Fruit fly (Drosophila melanogaster) whole organism, prepupa: ENCODE results near the gene Cand1.

Experiments used
- CG10631 ChIP-seq: fragments of 200-800 bp; sonication (Bioruptor generic); optimal IDR thresholded peaks from 2 replicates; lab custom pipeline; 2016; ENCODE audit warnings: missing biosample characterization, missing genetic modification characterization
- CG10669 ChIP-seq: fragments of 200-800 bp; sonication (Bioruptor generic); optimal IDR thresholded peaks from 3 replicates; lab custom pipeline; 2018; ENCODE audit warnings: missing biosample characterization, mild to moderate bottlenecking, missing genetic modification characterization, moderate library complexity
- CG11294 ChIP-seq: fragments of 200-800 bp; sonication (Bioruptor generic); IDR thresholded peaks from 2 replicates; pipeline ENCODE4 v1.3.6; 2022; ENCODE audit warnings: missing biosample characterization, missing genetic modification characterization
- CG15336 ChIP-seq: fragments of 200-800 bp; sonication (Bioruptor generic); IDR thresholded peaks from 2 replicates; pipeline ENCODE4 v1.3.6; 2022; ENCODE audit warnings: missing biosample characterization, missing genetic modification characterization
- CG3032 ChIP-seq: fragments of 200-800 bp; optimal IDR thresholded peaks from 2 replicates; lab custom pipeline; 2019; ENCODE audit warnings: missing biosample characterization, mild to moderate bottlenecking, missing genetic modification characterization, moderate library complexity
- CG31627 ChIP-seq: fragments of 200-800 bp; sonication (Bioruptor generic); optimal IDR thresholded peaks from 3 replicates; lab custom pipeline; 2016; ENCODE audit warnings: missing biosample characterization, missing genetic modification characterization
- CG4318 ChIP-seq: fragments of 200-800 bp; sonication (Bioruptor generic); optimal IDR thresholded peaks from 3 replicates; lab custom pipeline; 2017; ENCODE audit warnings: missing biosample characterization, mild to moderate bottlenecking, missing genetic modification characterization
- CG6276 ChIP-seq: fragments of 200-800 bp; sonication (Bioruptor generic); optimal IDR thresholded peaks from 2 replicates; lab custom pipeline; 2017; ENCODE audit warnings: missing biosample characterization, mild to moderate bottlenecking, missing genetic modification characterization
- CG6792 ChIP-seq: fragments of 200-800 bp; sonication (Bioruptor generic); optimal IDR thresholded peaks from 3 replicates; lab custom pipeline; 2016; ENCODE audit warnings: missing biosample characterization, missing genetic modification characterization
- CG9139 ChIP-seq: fragments of 200-800 bp; sonication (Bioruptor generic); optimal IDR thresholded peaks from 3 replicates; lab custom pipeline; 2017; ENCODE audit warnings: missing biosample characterization, mild to moderate bottlenecking, missing genetic modification characterization
- Eip75B ChIP-seq: fragments of 200-800 bp; sonication (Bioruptor generic); optimal IDR thresholded peaks from 3 replicates; lab custom pipeline; 2016; ENCODE audit warnings: missing biosample characterization, missing genetic modification characterization
- Eip78C ChIP-seq: fragments of 200-800 bp; sonication (Bioruptor generic); peaks from one replicate; lab custom pipeline; 2016; ENCODE audit warnings: missing biosample characterization, missing genetic modification characterization
- Eip93F ChIP-seq: fragments of 200-800 bp; sonication (Bioruptor generic); optimal IDR thresholded peaks from 2 replicates; lab custom pipeline; 2016; ENCODE audit warnings: missing biosample characterization, mild to moderate bottlenecking, missing genetic modification characterization
- Ets96B ChIP-seq: fragments of 200-800 bp; optimal IDR thresholded peaks from 2 replicates; lab custom pipeline; 2019; ENCODE audit warnings: missing biosample characterization, mild to moderate bottlenecking, missing genetic modification characterization, moderate library complexity
- Gug ChIP-seq: fragments of 200-800 bp; sonication (Bioruptor generic); IDR thresholded peaks from 2 replicates; pipeline ENCODE4 v1.3.6; 2022; ENCODE audit warnings: missing biosample characterization, missing genetic modification characterization
- Hr39 ChIP-seq: fragments of 200-800 bp; sonication (Bioruptor generic); optimal IDR thresholded peaks from 2 replicates; lab custom pipeline; 2016; ENCODE audit warnings: missing biosample characterization, missing genetic modification characterization
- Hr4 ChIP-seq: fragments of 200-800 bp; sonication (Bioruptor generic); optimal IDR thresholded peaks from 3 replicates; lab custom pipeline; 2016; ENCODE audit warnings: missing biosample characterization, missing genetic modification characterization
- Lpt ChIP-seq: fragments of 200-800 bp; sonication (Bioruptor generic); optimal IDR thresholded peaks from 3 replicates; lab custom pipeline; 2016; ENCODE audit warnings: missing biosample characterization, missing genetic modification characterization
- Met ChIP-seq: fragments of 200-800 bp; sonication (Bioruptor generic); optimal IDR thresholded peaks from 3 replicates; lab custom pipeline; 2016; ENCODE audit warnings: missing biosample characterization, missing genetic modification characterization
- acj6 ChIP-seq: fragments of 200-800 bp; sonication (Bioruptor generic); optimal IDR thresholded peaks from 3 replicates; lab custom pipeline; 2016; ENCODE audit warnings: missing biosample characterization, missing genetic modification characterization
- cyc ChIP-seq: fragments of 200-800 bp; sonication (Bioruptor generic); optimal IDR thresholded peaks from 3 replicates; lab custom pipeline; 2016; ENCODE audit warnings: missing biosample characterization, missing genetic modification characterization
- dsx ChIP-seq: fragments of 200-800 bp; optimal IDR thresholded peaks from 3 replicates; lab custom pipeline; 2019; ENCODE audit warnings: missing biosample characterization, mild to moderate bottlenecking, missing genetic modification characterization, moderate library complexity; ENCODE audit not compliant: poor library complexity, severe bottlenecking
- fd59A ChIP-seq: fragments of 200-800 bp; sonication (Bioruptor generic); optimal IDR thresholded peaks from 2 replicates; lab custom pipeline; 2017; ENCODE audit warnings: missing biosample characterization, mild to moderate bottlenecking, missing genetic modification characterization, missing genetic modification reagents
- fkh ChIP-seq: fragments of 200-800 bp; sonication (Bioruptor generic); optimal IDR thresholded peaks from 3 replicates; lab custom pipeline; 2017; ENCODE audit warnings: missing biosample characterization, mild to moderate bottlenecking, missing genetic modification characterization, moderate library complexity
- lz ChIP-seq: fragments of 200-800 bp; sonication (Bioruptor generic); optimal IDR thresholded peaks from 3 replicates; lab custom pipeline; 2016; ENCODE audit warnings: missing biosample characterization, missing genetic modification characterization
- spab ChIP-seq: fragments of 200-800 bp; sonication (Bioruptor generic); optimal IDR thresholded peaks from 2 replicates; lab custom pipeline; 2017; ENCODE audit warnings: missing biosample characterization, mild to moderate bottlenecking, missing genetic modification characterization, missing genetic modification reagents
- svp ChIP-seq: fragments of 200-800 bp; sonication (Bioruptor generic); peaks from one replicate; lab custom pipeline; 2016; ENCODE audit warnings: missing biosample characterization, missing genetic modification characterization
- topi ChIP-seq: fragments of 200-800 bp; sonication (Bioruptor generic); optimal IDR thresholded peaks from 3 replicates; lab custom pipeline; 2016; ENCODE audit warnings: missing biosample characterization, missing genetic modification characterization
- vri ChIP-seq: fragments of 200-800 bp; sonication (Bioruptor generic); optimal IDR thresholded peaks from 3 replicates; lab custom pipeline; 2016; ENCODE audit warnings: missing biosample characterization, mild to moderate bottlenecking, missing genetic modification characterization

The Cand1 gene

DNA sequence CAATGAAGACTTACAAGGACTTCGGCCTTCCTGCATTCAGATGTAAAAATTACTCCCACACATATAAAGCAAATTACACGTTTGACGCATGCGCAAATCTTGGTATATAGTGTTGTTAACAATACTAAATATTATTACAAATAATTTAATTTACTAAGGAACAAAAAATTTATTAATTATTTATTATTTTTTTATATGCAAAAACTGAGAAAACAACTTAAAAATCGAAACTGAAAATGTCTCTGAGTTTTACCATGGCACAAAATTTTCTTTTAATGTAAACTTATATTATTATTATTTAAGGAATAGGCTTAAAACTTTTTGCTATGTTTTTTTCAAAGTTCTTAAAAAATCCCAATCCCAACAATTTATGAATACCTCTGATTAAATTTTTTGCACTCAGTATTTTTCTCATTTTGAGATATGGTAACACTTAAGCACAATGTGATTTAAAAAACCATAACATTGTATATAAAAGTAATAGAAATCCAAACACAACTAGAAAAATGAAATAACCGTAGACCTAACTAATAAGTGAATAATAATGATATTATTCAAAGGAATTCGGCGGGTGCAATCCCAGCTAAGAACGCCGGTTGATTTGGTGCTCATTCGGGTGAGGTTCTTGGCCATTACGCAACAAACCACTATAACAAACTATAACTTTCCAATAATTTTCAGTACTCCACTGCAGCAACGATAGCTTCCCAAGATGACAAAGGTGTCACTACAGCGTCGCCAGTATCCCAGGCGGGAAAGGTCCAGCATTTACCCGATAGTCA lies 31.2 kb downstream of the Cand1 start, which contains the start of the genes Schip1 and Cox10:
Gene Schip1 (minus strand): TSS at position 51 of the 782 bp plus-strand sequence.
Gene Cox10 (plus strand): TSS at position 406 of the 782 bp plus-strand sequence.
- TF ChIP-seq dsx (peak; percentile 86), Hr39 (GFP tag; lab: Kevin White, UChicago) (no peak), vri (peak; percentile 39), lz (GFP tag; lab: Kevin White, UChicago) (no peak), CG4318 (GFP tag; lab: Kevin White, UChicago) (no peak), CG3032 (peak; percentile 12), Lpt (GFP tag; lab: Kevin White, UChicago) (no peak)

dm6 chr2L:10327790-10328189 lies 34.7 kb downstream of the Cand1 start, which contains the start of gene RnrL:
TSS of gene RnrL (minus strand) at chr2L:10327943.
- TF ChIP-seq dsx (peak; percentile 7), spab (GFP tag; lab: Kevin White, UChicago) (no peak)

dm6 chr2L:10322773-10323487 lies 39.6 kb downstream of the Cand1 start, which contains the start of gene CG5381:
TSS of gene CG5381 (minus strand) at chr2L:10323102.
- no peak for TF ChIP-seq Met (GFP tag; lab: Kevin White, UChicago)
- TF ChIP-seq Ets96B, result no peak
- TF ChIP-seq CG3032, result no peak
- TF ChIP-seq svp, result peak; percentile 93
- TF ChIP-seq vri, result peak; percentile 47
- TF ChIP-seq CG11294 (GFP tag; lab: Robert Waterston, UW), result no peak
- TF ChIP-seq Gug (GFP tag; lab: Robert Waterston, UW), result no peak
- TF ChIP-seq, all 60 proteins: peak for 2

DNA sequence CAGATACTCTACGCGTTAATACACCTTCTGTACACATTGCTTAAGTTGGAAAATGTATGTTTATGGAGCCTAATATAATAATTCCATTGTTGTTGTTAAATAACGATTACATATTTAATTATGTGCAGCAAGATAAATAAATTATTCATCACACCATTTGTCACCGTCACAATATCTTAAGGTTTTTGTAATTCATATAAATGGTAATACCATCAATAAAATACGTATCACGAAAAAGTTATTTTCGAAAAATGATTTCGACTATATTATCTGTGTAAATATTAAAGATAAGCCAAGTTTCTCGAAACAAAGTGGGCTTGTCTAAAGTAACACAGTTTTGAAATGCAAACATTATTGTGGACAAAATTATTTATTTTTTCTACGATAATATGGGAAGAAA lies 40.3 kb downstream of the Cand1 start, which contains the start of gene CG4995:
Gene CG4995 (plus strand): TSS at position 301 of the 400 bp plus-strand sequence.
- TF ChIP-seq Eip78C, result peak; percentile 61
- no peak for TF ChIP-seq CG10669

DNA sequence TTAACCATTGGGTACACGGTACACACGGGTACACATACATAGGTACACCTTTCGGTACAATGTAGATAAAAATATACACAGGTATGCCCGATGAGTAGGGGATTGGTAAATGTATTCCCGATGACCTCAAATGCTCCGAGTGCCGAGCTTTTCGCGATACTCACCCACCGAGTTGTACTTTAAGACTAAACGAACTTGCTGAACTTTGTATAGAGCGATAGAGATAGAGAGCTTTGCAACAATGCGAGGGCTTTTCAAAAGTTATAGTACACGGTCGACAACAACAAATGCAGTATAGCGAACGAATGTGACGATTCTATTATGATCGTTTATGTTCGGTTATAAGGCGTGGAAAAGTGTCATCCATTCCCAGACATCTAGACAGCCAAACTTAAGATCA lies 40.9 kb downstream of the Cand1 start:
- TF ChIP-seq CG6276 (GFP tag; lab: Kevin White, UChicago) (no peak), CG9139 (GFP tag; lab: Kevin White, UChicago) (no peak), dsx (peak; percentile 66), acj6 (no peak), Eip93F (GFP tag; lab: Kevin White, UChicago) (peak; percentile 2), Hr39 (GFP tag; lab: Kevin White, UChicago) (no peak), fd59A (GFP tag; lab: Kevin White, UChicago) (no peak), fkh (no peak), Eip75B (GFP tag; lab: Kevin White, UChicago) (no peak), vri (peak; percentile 15), cyc (GFP tag; lab: Kevin White, UChicago) (no peak), CG31627 (GFP tag; lab: Kevin White, UChicago) (no peak), CG6792 (GFP tag; lab: Kevin White, UChicago) (no peak), topi (no peak), Hr4 (no peak), CG10631 (GFP tag; lab: Kevin White, UChicago) (no peak), CG15336 (GFP tag; lab: Robert Waterston, UW) (peak; percentile 33; the same call in 1 of the 2 replicates), CG4318 (GFP tag; lab: Kevin White, UChicago) (no peak), svp (no peak), Eip78C (peak; percentile 69), lz (GFP tag; lab: Kevin White, UChicago) (no peak)
- TF ChIP-seq, all 60 proteins: peak for 5
